Worm (Caenorhabditis elegans) whole organism, midembryonic: Measurements from ENCODE around the gene rpl-28.

ENCODE experiments used
- flt-1 ChIP-seq: fragments of 200-800 bp; sonication (Bioruptor generic); IDR thresholded peaks from 2 replicates; pipeline ENCODE4 v1.3.6; 2022; ENCODE audit warnings: missing genetic modification characterization, missing compliant biosample characterization
- klf-2 ChIP-seq: fragments of 200-800 bp; sonication (Bioruptor generic); conservative IDR thresholded peaks from 2 replicates; pipeline ENCODE4 v1.3.6; 2022; ENCODE audit warnings: missing genetic modification reagents, missing genetic modification characterization, missing compliant biosample characterization
- med-1 ChIP-seq: sonication (generic microtip); optimal IDR thresholded peaks from 2 replicates; lab custom pipeline; 2017; ENCODE audit warnings: missing genetic modification characterization, mild to moderate bottlenecking, missing compliant biosample characterization, antibody characterized with exemption, missing genetic modification reagents; ENCODE audit not compliant: insufficient read depth
- ref-1 ChIP-seq: fragments of 200-800 bp; sonication (Bioruptor generic); conservative IDR thresholded peaks from 2 replicates; pipeline ENCODE4 v1.3.6; 2022; ENCODE audit warnings: missing genetic modification reagents, missing genetic modification characterization, missing compliant biosample characterization
- ztf-29 ChIP-seq: fragments of 200-800 bp; sonication (Bioruptor generic); IDR thresholded peaks from 2 replicates; pipeline ENCODE4 v1.3.6; 2022; ENCODE audit warnings: missing genetic modification reagents, missing genetic modification characterization, missing compliant biosample characterization

- TF ChIP-seq ztf-29 (GFP tag; lab: Robert Waterston, UW) = no peak
- no peak for TF ChIP-seq ref-1 (GFP tag; lab: Robert Waterston, UW)
- no peak for TF ChIP-seq flt-1 (GFP tag; lab: Robert Waterston, UW)
- no peak for TF ChIP-seq med-1 (GFP tag; lab: Kevin White, UChicago)
- TF ChIP-seq klf-2 (GFP tag; lab: Robert Waterston, UW) = no peak
Observed at ce11 chrV:12711999-12712398, 15.9 kb downstream of the rpl-28 start, which contains the start of gene R11D1.3.
